Worm (Caenorhabditis elegans): ENCODE data around the gene clec-241.

clec-241 gene

ce11 chrV:16987035-16987434, 26.1 kb downstream of the clec-241 start, which contains the start of gene Y102A5C.40:
Gene Y102A5C.40, minus strand, starts transcription at chrV:16987135.
- no peak for TF ChIP-seq snpc-4 (tag; optimal IDR thresholded peaks at IDR 0.05)
- TF ChIP-seq ztf-11 (tag; optimal IDR thresholded peaks at IDR 0.05) = no peak
- TF ChIP-seq pha-4 (tag; optimal IDR thresholded peaks at IDR 0.05) = no peak
- TF ChIP-seq elt-2 (tag; optimal IDR thresholded peaks at IDR 0.05) = no peak
- TF ChIP-seq unc-39 (tag; optimal IDR thresholded peaks at IDR 0.05) = no peak
- no peak for TF ChIP-seq hmg-11 (tag; optimal IDR thresholded peaks at IDR 0.05)
- TF ChIP-seq ceh-16 (tag; optimal IDR thresholded peaks at IDR 0.05) = no peak
- no peak for TF ChIP-seq egl-27 (tag; optimal IDR thresholded peaks at IDR 0.05)
- no peak for TF ChIP-seq sea-2 (GFP tag; optimal IDR thresholded peaks at IDR 0.05)
- TF ChIP-seq aly-2 (tag; optimal IDR thresholded peaks at IDR 0.05) = no peak

ce11 chrV:16980368-16980767, 32.8 kb downstream of the clec-241 start, which contains the start of gene srz-54:
Gene srz-54, plus strand, starts transcription at chrV:16980668.
- no peak for TF ChIP-seq fkh-2 (tag; optimal IDR thresholded peaks at IDR 0.05)
- TF ChIP-seq nhr-12 (tag; optimal IDR thresholded peaks at IDR 0.05) = no peak
- no peak for TF ChIP-seq lin-15B (tag; optimal IDR thresholded peaks at IDR 0.05)
- TF ChIP-seq nhr-43 (tag; optimal IDR thresholded peaks at IDR 0.05; ENCODE audit: poor library complexity, severe bottlenecking) = no peak
- TF ChIP-seq ama-1 (optimal IDR thresholded peaks at IDR 0.05) = no peak
- no peak for TF ChIP-seq ceh-28 (tag; optimal IDR thresholded peaks at IDR 0.05)
- no peak for TF ChIP-seq ztf-11 (tag; optimal IDR thresholded peaks at IDR 0.05)
- TF ChIP-seq zag-1 (tag; optimal IDR thresholded peaks at IDR 0.05) = no peak
- no peak for TF ChIP-seq elt-3 (tag; optimal IDR thresholded peaks at IDR 0.05)
- no peak for TF ChIP-seq R02D3.7 (tag; optimal IDR thresholded peaks at IDR 0.05)
- TF ChIP-seq nhr-25 (tag; optimal IDR thresholded peaks at IDR 0.05) = no peak
- no peak for TF ChIP-seq elt-2 (tag; optimal IDR thresholded peaks at IDR 0.05)
- no peak for TF ChIP-seq nfya-1 (tag; optimal IDR thresholded peaks at IDR 0.05; ENCODE audit: insufficient read depth)
- no peak for TF ChIP-seq daf-12 (tag; optimal IDR thresholded peaks at IDR 0.05)
- no peak for TF ChIP-seq eor-1 (tag; optimal IDR thresholded peaks at IDR 0.05)

ce11 chrV:16974919-16975318, 38.2 kb downstream of the clec-241 start, which contains the start of gene srx-54:
Gene srx-54, plus strand, starts transcription at chrV:16975219.
- TF ChIP-seq unc-62 (GFP tag; optimal IDR thresholded peaks at IDR 0.05) (no peak), lsy-12 (tag; optimal IDR thresholded peaks at IDR 0.05) (no peak), nhr-237 (tag; optimal IDR thresholded peaks at IDR 0.05) (no peak), ceh-9 (tag; optimal IDR thresholded peaks at IDR 0.05) (no peak), eor-1 (tag; optimal IDR thresholded peaks at IDR 0.05) (no peak), ceh-16 (tag; optimal IDR thresholded peaks at IDR 0.05) (no peak), fkh-10 (GFP tag; optimal IDR thresholded peaks at IDR 0.05) (no peak), ztf-4 (tag; optimal IDR thresholded peaks at IDR 0.05) (no peak), skn-1 (tag; optimal IDR thresholded peaks at IDR 0.05) (no peak), nfya-1 (tag; optimal IDR thresholded peaks at IDR 0.05; ENCODE audit: insufficient read depth) (no peak), nhr-11 (tag; optimal IDR thresholded peaks at IDR 0.05) (no peak), egl-5 (tag; optimal IDR thresholded peaks at IDR 0.05) (no peak), pha-4 (tag; optimal IDR thresholded peaks at IDR 0.05) (no peak)

- TF ChIP-seq ceh-16 (tag; optimal IDR thresholded peaks at IDR 0.05) (no peak), lsy-12 (tag; optimal IDR thresholded peaks at IDR 0.05) (no peak), fkh-10 (GFP tag; optimal IDR thresholded peaks at IDR 0.05) (no peak), skn-1 (tag; optimal IDR thresholded peaks at IDR 0.05) (no peak), fos-1 (tag; optimal IDR thresholded peaks at IDR 0.05) (no peak), nhr-43 (tag; optimal IDR thresholded peaks at IDR 0.05; ENCODE audit: poor library complexity, severe bottlenecking) (no peak), pqm-1 (tag; optimal IDR thresholded peaks at IDR 0.05) (no peak), eor-1 (tag; optimal IDR thresholded peaks at IDR 0.05) (no peak)
Observed at ce11 chrV:16973338-16973737, 39.8 kb downstream of the clec-241 start.

ce11 chrV:16972134-16972533, 41.0 kb downstream of the clec-241 start, which contains the start of gene srh-119:
Gene srh-119, plus strand, starts transcription at chrV:16972434.
- TF ChIP-seq fos-1 (tag; optimal IDR thresholded peaks at IDR 0.05) = no peak
- no peak for TF ChIP-seq skn-1 (tag; optimal IDR thresholded peaks at IDR 0.05)
- no peak for TF ChIP-seq mdl-1 (tag; optimal IDR thresholded peaks at IDR 0.05)
- TF ChIP-seq elt-3 (tag; optimal IDR thresholded peaks at IDR 0.05) = no peak
- no peak for TF ChIP-seq ceh-82 (tag; optimal IDR thresholded peaks at IDR 0.05)
- TF ChIP-seq nhr-76 (tag; optimal IDR thresholded peaks at IDR 0.05) = no peak
- TF ChIP-seq ama-1 (optimal IDR thresholded peaks at IDR 0.05) = no peak
- TF ChIP-seq nhr-43 (tag; optimal IDR thresholded peaks at IDR 0.05; ENCODE audit: poor library complexity, severe bottlenecking) = no peak
- TF ChIP-seq ztf-4 (tag; optimal IDR thresholded peaks at IDR 0.05) = no peak
